Fruit fly (Drosophila melanogaster) whole organism, embryonic: ENCODE results near the gene Megf8.

Experiments used
- ATbp ChIP-seq: fragments of 200-800 bp; sonication (Bioruptor generic); optimal IDR thresholded peaks from 2 replicates; lab custom pipeline; 2017; ENCODE audit warnings: missing biosample characterization, mild to moderate bottlenecking, missing genetic modification characterization, missing genetic modification reagents
- Adf1 ChIP-seq: fragments of 200-800 bp; sonication (Bioruptor generic); IDR thresholded peaks from 2 replicates; pipeline ENCODE4 v1.3.6; 2022; ENCODE audit warnings: missing biosample characterization, missing genetic modification characterization
- B-H2 ChIP-seq: fragments of 200-800 bp; sonication (Bioruptor generic); optimal IDR thresholded peaks from 2 replicates; lab custom pipeline; 2018; ENCODE audit warnings: missing biosample characterization, mild to moderate bottlenecking, missing genetic modification characterization
- CG10209 ChIP-seq: fragments of 200-800 bp; sonication (Bioruptor generic); optimal IDR thresholded peaks from 3 replicates; lab custom pipeline; 2017; ENCODE audit warnings: missing biosample characterization, mild to moderate bottlenecking, missing genetic modification characterization, missing genetic modification reagents
- CG10274 ChIP-seq: fragments of 200-800 bp; sonication (Bioruptor generic); optimal IDR thresholded peaks from 3 replicates; lab custom pipeline; 2017; ENCODE audit warnings: missing biosample characterization, mild to moderate bottlenecking, missing genetic modification characterization
- CG10565 ChIP-seq: fragments of 200-800 bp; sonication (Bioruptor generic); optimal IDR thresholded peaks from 3 replicates; lab custom pipeline; 2016; ENCODE audit warnings: missing biosample characterization, mild to moderate bottlenecking, missing genetic modification characterization
- CG14965 ChIP-seq: fragments of 200-800 bp; sonication (Bioruptor generic); optimal IDR thresholded peaks from 2 replicates; lab custom pipeline; 2016; ENCODE audit warnings: missing biosample characterization, missing genetic modification characterization, borderline replicate concordance
- CG17829 ChIP-seq: fragments of 200-800 bp; optimal IDR thresholded peaks from 2 replicates; lab custom pipeline; 2019; ENCODE audit warnings: missing biosample characterization, mild to moderate bottlenecking, missing genetic modification characterization, moderate library complexity
- CG17912 ChIP-seq: fragments of 200-800 bp; sonication (Bioruptor generic); optimal IDR thresholded peaks from 2 replicates; lab custom pipeline; 2018; ENCODE audit warnings: missing biosample characterization, mild to moderate bottlenecking, missing genetic modification characterization
- CG31224 ChIP-seq: fragments of 200-800 bp; sonication (Bioruptor generic); IDR thresholded peaks from 2 replicates; pipeline ENCODE4 v1.3.6; 2022; ENCODE audit warnings: missing biosample characterization, missing genetic modification characterization
- CG4404 ChIP-seq: fragments of 200-800 bp; sonication (Bioruptor generic); IDR thresholded peaks from 2 replicates; pipeline ENCODE4 v1.3.6; 2022; ENCODE audit warnings: missing biosample characterization, missing genetic modification characterization
- CG4617 ChIP-seq: fragments of 200-800 bp; sonication (Bioruptor generic); optimal IDR thresholded peaks from 3 replicates; lab custom pipeline; 2016; ENCODE audit warnings: missing biosample characterization, missing genetic modification characterization, borderline replicate concordance
- CG6254 ChIP-seq: fragments of 200-800 bp; sonication (Bioruptor generic); optimal IDR thresholded peaks from 3 replicates; lab custom pipeline; 2017; ENCODE audit warnings: mild to moderate bottlenecking, missing biosample characterization, missing genetic modification reagents, missing genetic modification characterization
- CG7987 ChIP-seq: fragments of 200-800 bp; sonication (Bioruptor generic); optimal IDR thresholded peaks from 2 replicates; lab custom pipeline; 2018; ENCODE audit warnings: missing biosample characterization, mild to moderate bottlenecking, missing genetic modification characterization, moderate library complexity
- CG8089 ChIP-seq: fragments of 200-800 bp; sonication (Bioruptor generic); optimal IDR thresholded peaks from 3 replicates; lab custom pipeline; 2016; ENCODE audit warnings: missing biosample characterization, missing genetic modification characterization
- CG9932 ChIP-seq: fragments of 200-800 bp; sonication (Bioruptor generic); IDR thresholded peaks from 2 replicates; pipeline ENCODE4 v1.3.6; 2022; ENCODE audit warnings: missing biosample characterization, missing genetic modification characterization
- CrebB ChIP-seq: fragments of 200-800 bp; sonication (Bioruptor generic); optimal IDR thresholded peaks from 3 replicates; lab custom pipeline; 2018; ENCODE audit warnings: missing biosample characterization, mild to moderate bottlenecking, missing genetic modification characterization
- Deaf1 ChIP-seq: fragments of 200-800 bp; optimal IDR thresholded peaks from 3 replicates; lab custom pipeline; 2019; ENCODE audit warnings: missing biosample characterization, mild to moderate bottlenecking, missing genetic modification characterization, moderate library complexity
- Doc3 ChIP-seq: fragments of 200-800 bp; sonication (Bioruptor generic); IDR thresholded peaks from 3 replicates; pipeline ENCODE4 v1.3.6; 2022; ENCODE audit warnings: missing biosample characterization, missing genetic modification characterization; ENCODE audit not compliant: partially characterized antibody
- HLH3B ChIP-seq: fragments of 200-800 bp; sonication (Bioruptor generic); IDR thresholded peaks from 2 replicates; pipeline ENCODE4 v1.3.6; 2022; ENCODE audit warnings: missing biosample characterization, missing genetic modification characterization
- Nf-YA ChIP-seq: fragments of 200-800 bp; sonication (Bioruptor generic); IDR thresholded peaks from 2 replicates; pipeline ENCODE4 v1.3.6; 2022; ENCODE audit warnings: missing biosample characterization, missing genetic modification characterization
- Ptx1 ChIP-seq: fragments of 200-800 bp; sonication (Bioruptor generic); IDR thresholded peaks from 2 replicates; pipeline ENCODE4 v1.3.6; 2022; ENCODE audit warnings: missing biosample characterization, missing genetic modification characterization
- Rfx ChIP-seq: fragments of 200-800 bp; sonication (Bioruptor generic); IDR thresholded peaks from 2 replicates; pipeline ENCODE4 v1.3.6; 2022; ENCODE audit warnings: missing biosample characterization, missing genetic modification characterization
- Sry-δ ChIP-seq: fragments of 200-800 bp; sonication (Bioruptor generic); optimal IDR thresholded peaks from 2 replicates; lab custom pipeline; 2016; ENCODE audit warnings: missing biosample characterization, missing genetic modification characterization
- Xrp1 ChIP-seq: fragments of 200-800 bp; sonication (Bioruptor generic); IDR thresholded peaks from 2 replicates; pipeline ENCODE4 v1.3.6; 2022; ENCODE audit warnings: missing biosample characterization, missing genetic modification characterization
- ac ChIP-seq: fragments of 200-800 bp; sonication (Bioruptor generic); optimal IDR thresholded peaks from 3 replicates; lab custom pipeline; 2017; ENCODE audit warnings: missing biosample characterization, mild to moderate bottlenecking, missing genetic modification characterization
- amos ChIP-seq: fragments of 200-800 bp; sonication (Bioruptor generic); IDR thresholded peaks from 2 replicates; pipeline ENCODE4 v1.3.6; 2022; ENCODE audit warnings: missing biosample characterization, missing genetic modification characterization; ENCODE audit not compliant: partially characterized antibody
- br ChIP-seq: fragments of >200 bp; optimal IDR thresholded peaks from 2 replicates; lab custom pipeline; 2017
- chinmo ChIP-seq: fragments of 200-800 bp; sonication (Bioruptor generic); IDR thresholded peaks from 4 replicates; pipeline ENCODE4 v1.3.6; 2022; ENCODE audit warnings: missing biosample characterization, missing genetic modification characterization; ENCODE audit not compliant: partially characterized antibody
- corto ChIP-seq: fragments of 200-800 bp; sonication (Bioruptor generic); optimal IDR thresholded peaks from 2 replicates; lab custom pipeline; 2016; ENCODE audit warnings: missing biosample characterization, mild to moderate bottlenecking, missing genetic modification characterization, moderate library complexity
- cwo ChIP-seq: fragments of 200-800 bp; sonication (Bioruptor generic); optimal IDR thresholded peaks from 3 replicates; lab custom pipeline; 2017; ENCODE audit warnings: missing biosample characterization, missing genetic modification characterization, mild to moderate bottlenecking, moderate library complexity, missing genetic modification reagents
- dan ChIP-seq: fragments of 200-800 bp; sonication (Bioruptor generic); IDR thresholded peaks from 2 replicates; pipeline ENCODE4 v1.3.6; 2022; ENCODE audit warnings: missing biosample characterization, missing genetic modification characterization
- dati ChIP-seq: fragments of 200-800 bp; sonication (Bioruptor generic); IDR thresholded peaks from 2 replicates; pipeline ENCODE4 v1.3.6; 2022; ENCODE audit warnings: missing biosample characterization, missing genetic modification characterization
- exex ChIP-seq: fragments of 200-800 bp; sonication (Bioruptor generic); optimal IDR thresholded peaks from 4 replicates; lab custom pipeline; 2018; ENCODE audit warnings: missing biosample characterization, mild to moderate bottlenecking, missing genetic modification characterization, moderate library complexity
- grau ChIP-seq: fragments of 200-800 bp; optimal IDR thresholded peaks from 3 replicates; lab custom pipeline; 2019; ENCODE audit warnings: missing biosample characterization, mild to moderate bottlenecking, missing genetic modification characterization, moderate library complexity
- lbe ChIP-seq: fragments of 200-800 bp; sonication (Bioruptor generic); optimal IDR thresholded peaks from 2 replicates; lab custom pipeline; 2016; ENCODE audit warnings: missing biosample characterization, mild to moderate bottlenecking, missing genetic modification characterization
- lov ChIP-seq, 2 experiments: fragments of 200-800 bp in 1 of 2; fragments of >200 bp in 1 of 2; sonication (Bioruptor generic) in 1 of 2; IDR thresholded peaks in 1 of 2; optimal IDR thresholded peaks in 1 of 2; 2 replicates in 1 of 2; 3 replicates in 1 of 2; pipeline versions ENCODE4 v1.3.6 to Lab custom; 2017 to 2022; ENCODE audit warnings: missing biosample characterization in 1 of 2, missing genetic modification characterization in 1 of 2
- mld ChIP-seq: fragments of 200-800 bp; sonication (Bioruptor generic); IDR thresholded peaks from 3 replicates; pipeline ENCODE4 v1.3.6; 2022; ENCODE audit warnings: missing biosample characterization, missing genetic modification characterization; ENCODE audit not compliant: partially characterized antibody
- pita ChIP-seq: fragments of 200-800 bp; sonication (Bioruptor generic); optimal IDR thresholded peaks from 2 replicates; lab custom pipeline; 2017; ENCODE audit warnings: missing biosample characterization, mild to moderate bottlenecking, missing genetic modification characterization
- repo ChIP-seq: fragments of 200-800 bp; sonication (Bioruptor generic); optimal IDR thresholded peaks from 2 replicates; lab custom pipeline; 2016; ENCODE audit warnings: missing biosample characterization, missing genetic modification characterization
- ro ChIP-seq: fragments of 200-800 bp; sonication (Bioruptor generic); IDR thresholded peaks from 2 replicates; pipeline ENCODE4 v1.3.6; 2022; ENCODE audit warnings: missing biosample characterization, missing genetic modification characterization
- seq ChIP-seq: fragments of 200-800 bp; sonication (Bioruptor generic); IDR thresholded peaks from 2 replicates; pipeline ENCODE4 v1.3.6; 2022; ENCODE audit warnings: missing biosample characterization, missing genetic modification characterization
- shn ChIP-seq: fragments of 200-800 bp; sonication (Bioruptor generic); optimal IDR thresholded peaks from 3 replicates; lab custom pipeline; 2016; ENCODE audit warnings: missing biosample characterization, missing genetic modification characterization
- sim ChIP-seq: fragments of 200-800 bp; sonication (Bioruptor generic); IDR thresholded peaks from 2 replicates; pipeline ENCODE4 v1.3.6; 2022; ENCODE audit warnings: missing biosample characterization, missing genetic modification characterization
- tio ChIP-seq: fragments of 200-800 bp; sonication (Bioruptor generic); optimal IDR thresholded peaks from 2 replicates; lab custom pipeline; 2017; ENCODE audit warnings: missing biosample characterization, missing genetic modification characterization, inconsistent platforms
- toy ChIP-seq: fragments of 200-800 bp; sonication (Bioruptor generic); IDR thresholded peaks from 2 replicates; pipeline ENCODE4 v1.3.6; 2022; ENCODE audit warnings: missing biosample characterization, missing genetic modification characterization
- vfl ChIP-seq: fragments of 200-800 bp; sonication (Bioruptor generic); optimal IDR thresholded peaks from 2 replicates; lab custom pipeline; 2016; ENCODE audit warnings: missing biosample characterization, missing genetic modification characterization
- vvl ChIP-seq: fragments of 200-800 bp; sonication (Bioruptor generic); IDR thresholded peaks from 2 replicates; pipeline ENCODE4 v1.3.6; 2022; ENCODE audit warnings: missing biosample characterization, missing genetic modification characterization

Megf8 gene

dm6 chr2L:8001694-8002627, 41.3 kb upstream of the Megf8 start (continued):
- TF ChIP-seq B-H2 (GFP tag; lab: Kevin White, UChicago) (no peak), Ptx1 (GFP tag; lab: Robert Waterston, UW) (peak; percentile 91), CG10565 (GFP tag; lab: Kevin White, UChicago) (peak; percentile 39), Rfx (peak; percentile 78), Nf-YA (peak; percentile 62), dati (GFP tag; lab: Robert Waterston, UW) (peak; percentile 45; the same call in 1 of the 2 replicates), CG4404 (peak; percentile 79), pita (GFP tag; lab: Kevin White, UChicago) (no peak), shn (GFP tag; lab: Kevin White, UChicago) (peak; percentile 79), Doc3 (no peak), dan (GFP tag; lab: Robert Waterston, UW) (peak; percentile 63), chinmo (GFP tag; lab: Robert Waterston, UW) (peak; percentile 72; the same call in 3 of the 4 replicates), CrebB (tag; lab: Kevin White, UChicago) (peak; percentile 17), lbe (GFP tag; lab: Kevin White, UChicago) (peak; percentile 31), mld (no peak), repo (peak; percentile 69), vvl (GFP tag; lab: Robert Waterston, UW) (peak; percentile 89), tio (GFP tag; lab: Kevin White, UChicago) (peak; percentile 91), sim (peak; percentile 39; the same call in 1 of the 2 replicates), vfl (GFP tag; lab: Kevin White, UChicago) (peak; percentile 62), exex (tag; lab: Kevin White, UChicago) (peak; percentile 46), ac (GFP tag; lab: Kevin White, UChicago) (peak; percentile 81), CG10209 (GFP tag; lab: Kevin White, UChicago) (peak; percentile 90), CG17912 (GFP tag; lab: Kevin White, UChicago) (no peak), CG9932 (GFP tag; lab: Robert Waterston, UW) (peak; percentile 68), Xrp1 (GFP tag; lab: Robert Waterston, UW) (peak; percentile 87), Sry-δ (GFP tag; lab: Kevin White, UChicago) (peak; percentile 44), lov (optimal IDR thresholded peaks at IDR 0.05; lab: Kevin White, UChicago) (no peak), lov (GFP tag; IDR thresholded peaks at IDR 0.05; lab: Robert Waterston, UW) (0 out of 3 replicates have a peak, but pooled peaks have one; percentile 59), toy (GFP tag; lab: Robert Waterston, UW) (peak; percentile 53), amos (no peak), ro (GFP tag; lab: Robert Waterston, UW) (0 out of 2 replicates have a peak, but pooled peaks have one; percentile 39), CG17829 (tag; lab: Kevin White, UChicago) (peak; percentile 91), corto (GFP tag; lab: Kevin White, UChicago) (peak; percentile 40), Deaf1 (tag; lab: Kevin White, UChicago) (peak; percentile 69), grau (tag; lab: Kevin White, UChicago) (peak; percentile 91), Adf1 (GFP tag; lab: Robert Waterston, UW) (peak; percentile 57), CG10274 (GFP tag; lab: Kevin White, UChicago) (peak; percentile 74), br (lab: Kevin White, UChicago) (no peak), CG4617 (peak; percentile 41), HLH3B (GFP tag; lab: Robert Waterston, UW) (peak; percentile 71), ATbp (GFP tag; lab: Kevin White, UChicago) (peak; percentile 77), CG7987 (GFP tag; lab: Kevin White, UChicago) (peak; percentile 17), CG14965 (GFP tag; lab: Kevin White, UChicago) (no peak), cwo (peak; percentile 100), CG31224 (peak; percentile 62), CG8089 (GFP tag; lab: Kevin White, UChicago) (peak; percentile 77), CG6254 (GFP tag; lab: Kevin White, UChicago) (peak; percentile 74), seq (GFP tag; lab: Robert Waterston, UW) (peak; percentile 89)
